Fruit fly (Drosophila melanogaster) whole organism, pupa: ENCODE measurements around the gene pn.

Experiments
- CG10348 ChIP-seq: fragments of 200-800 bp; sonication (Bioruptor generic); IDR thresholded peaks from 2 replicates; pipeline ENCODE4 v1.3.6; 2022; ENCODE audit warnings: missing biosample characterization, missing genetic modification characterization
- CG12605 ChIP-seq: fragments of 200-800 bp; sonication (Bioruptor generic); IDR thresholded peaks from 2 replicates; pipeline ENCODE4 v1.3.6; 2022; ENCODE audit warnings: missing biosample characterization, missing genetic modification characterization
- CG13204 ChIP-seq: fragments of 200-800 bp; sonication (Bioruptor generic); optimal IDR thresholded peaks from 2 replicates; lab custom pipeline; 2018; ENCODE audit warnings: missing biosample characterization, mild to moderate bottlenecking, missing genetic modification characterization, moderate library complexity
- CG14655 ChIP-seq: fragments of 200-800 bp; sonication (Bioruptor generic); optimal IDR thresholded peaks from 3 replicates; lab custom pipeline; 2017; ENCODE audit warnings: mild to moderate bottlenecking, missing biosample characterization, missing genetic modification reagents, missing genetic modification characterization
- CG15710 ChIP-seq: fragments of 200-800 bp; sonication (Bioruptor generic); optimal IDR thresholded peaks from 2 replicates; lab custom pipeline; 2018; ENCODE audit warnings: missing biosample characterization, mild to moderate bottlenecking, missing genetic modification characterization, moderate library complexity
- CG17806 ChIP-seq: fragments of 200-800 bp; sonication (Bioruptor generic); optimal IDR thresholded peaks from 2 replicates; lab custom pipeline; 2018; ENCODE audit warnings: missing biosample characterization, mild to moderate bottlenecking, missing genetic modification characterization, moderate library complexity
- CG32121 ChIP-seq: fragments of 200-800 bp; sonication (Bioruptor generic); IDR thresholded peaks from 2 replicates; pipeline ENCODE4 v1.3.6; 2022; ENCODE audit warnings: missing biosample characterization, missing genetic modification characterization
- CG34367 ChIP-seq: fragments of 200-800 bp; sonication (Bioruptor generic); optimal IDR thresholded peaks from 2 replicates; lab custom pipeline; 2018; ENCODE audit warnings: missing biosample characterization, mild to moderate bottlenecking, missing genetic modification characterization
- CG4496 ChIP-seq: fragments of 200-800 bp; sonication (Bioruptor generic); IDR thresholded peaks from 3 replicates; pipeline ENCODE4 v1.3.6; 2022; ENCODE audit warnings: missing biosample characterization, missing genetic modification characterization
- CG8159 ChIP-seq: fragments of 200-800 bp; sonication (Bioruptor generic); optimal IDR thresholded peaks from 3 replicates; lab custom pipeline; 2018; ENCODE audit warnings: missing biosample characterization, mild to moderate bottlenecking, missing genetic modification characterization, moderate library complexity
- CG8301 ChIP-seq: fragments of 200-800 bp; sonication (Bioruptor generic); optimal IDR thresholded peaks from 2 replicates; lab custom pipeline; 2018; ENCODE audit warnings: missing biosample characterization, mild to moderate bottlenecking, missing genetic modification characterization
- CG9948 ChIP-seq: fragments of 200-800 bp; sonication (Bioruptor generic); optimal IDR thresholded peaks from 2 replicates; lab custom pipeline; 2018; ENCODE audit warnings: missing biosample characterization, mild to moderate bottlenecking, missing genetic modification characterization, moderate library complexity
- D1 ChIP-seq: fragments of 200-800 bp; sonication (Bioruptor generic); optimal IDR thresholded peaks from 2 replicates; lab custom pipeline; 2018; ENCODE audit warnings: missing biosample characterization, mild to moderate bottlenecking, missing genetic modification characterization, moderate library complexity
- EcR ChIP-seq: fragments of 200-800 bp; sonication (Bioruptor generic); optimal IDR thresholded peaks from 3 replicates; lab custom pipeline; 2019; ENCODE audit warnings: missing biosample characterization, missing genetic modification characterization, mild to moderate bottlenecking, moderate library complexity, missing genetic modification reagents
- Ets98B ChIP-seq: fragments of 200-800 bp; sonication (Bioruptor generic); IDR thresholded peaks from 2 replicates; pipeline ENCODE4 v1.3.6; 2022; ENCODE audit warnings: missing biosample characterization, missing genetic modification characterization
- Pif1A ChIP-seq: fragments of 200-800 bp; sonication (Bioruptor generic); optimal IDR thresholded peaks from 3 replicates; lab custom pipeline; 2016; ENCODE audit warnings: missing biosample characterization, missing genetic modification characterization
- Pif1B ChIP-seq: fragments of 200-800 bp; sonication (Bioruptor generic); optimal IDR thresholded peaks from 3 replicates; lab custom pipeline; 2016; ENCODE audit warnings: missing biosample characterization, missing genetic modification characterization
- Snoo ChIP-seq: fragments of 200-800 bp; sonication (Bioruptor generic); optimal IDR thresholded peaks from 3 replicates; lab custom pipeline; 2017; ENCODE audit warnings: missing biosample characterization, mild to moderate bottlenecking, missing genetic modification characterization, inconsistent platforms
- fd96Ca ChIP-seq: fragments of 200-800 bp; sonication (Bioruptor generic); IDR thresholded peaks from 3 replicates; pipeline ENCODE4 v1.3.6; 2022; ENCODE audit warnings: missing biosample characterization, missing genetic modification characterization
- gl ChIP-seq: fragments of 200-800 bp; sonication (Bioruptor generic); optimal IDR thresholded peaks from 2 replicates; lab custom pipeline; 2018; ENCODE audit warnings: missing biosample characterization, mild to moderate bottlenecking, missing genetic modification characterization
- rn ChIP-seq: fragments of 200-800 bp; sonication (Bioruptor generic); IDR thresholded peaks from 2 replicates; pipeline ENCODE4 v1.3.6; 2022; ENCODE audit warnings: missing biosample characterization, missing genetic modification characterization

Gene pn

dm6 chrX:2138417-2138816 lies 42.6 kb upstream of the pn start:
- TF ChIP-seq CG12605 (GFP tag; lab: Robert Waterston, UW) (no peak), CG9948 (tag; lab: Kevin White, UChicago) (no peak), gl (tag; lab: Kevin White, UChicago) (no peak), CG17806 (no peak), CG8301 (tag; lab: Kevin White, UChicago) (no peak), CG10348 (GFP tag; lab: Robert Waterston, UW) (no peak), CG32121 (GFP tag; lab: Robert Waterston, UW) (no peak), Pif1B (GFP tag; lab: Kevin White, UChicago) (no peak), EcR (GFP tag; lab: Kevin White, UChicago) (no peak), Snoo (tag; lab: Kevin White, UChicago) (no peak), rn (GFP tag; lab: Robert Waterston, UW) (no peak), Ets98B (GFP tag; lab: Robert Waterston, UW) (no peak), CG15710 (tag; lab: Kevin White, UChicago) (no peak), CG13204 (GFP tag; lab: Kevin White, UChicago) (no peak), CG8159 (tag; lab: Kevin White, UChicago) (no peak), fd96Ca (no peak), CG4496 (no peak), CG34367 (tag; lab: Kevin White, UChicago) (no peak), Pif1A (no peak)

dm6 chrX:2139610-2140009 lies 41.4 kb upstream of the pn start:
- TF ChIP-seq CG14655 (GFP tag; lab: Kevin White, UChicago), result no peak

- TF ChIP-seq CG32121 (GFP tag; lab: Robert Waterston, UW), result no peak
- peak; percentile 40; the same call in 1 of the 3 replicates for TF ChIP-seq CG4496
- TF ChIP-seq CG10348 (GFP tag; lab: Robert Waterston, UW), result no peak
- peak; percentile 30; the same call in 1 of the 2 replicates for TF ChIP-seq CG12605 (GFP tag; lab: Robert Waterston, UW)
These were observed 40.5 kb upstream of the pn start for dm6 chrX:2140487-2140886.

dm6 chrX:2141159-2141853 lies 39.7 kb upstream of the pn start, which contains the start of gene D2hgdh:
Gene D2hgdh, plus strand, starts transcription at chrX:2141489.
- TF ChIP-seq CG32121 (GFP tag; lab: Robert Waterston, UW) (peak; percentile 49; the same call in 1 of the 2 replicates), CG10348 (GFP tag; lab: Robert Waterston, UW) (no peak), Pif1B (GFP tag; lab: Kevin White, UChicago) (no peak), CG4496 (peak; percentile 65), CG17806 (peak; percentile 5), Snoo (tag; lab: Kevin White, UChicago) (peak; percentile 29), Ets98B (GFP tag; lab: Robert Waterston, UW) (peak; percentile 69)

- TF ChIP-seq CG32121 (GFP tag; lab: Robert Waterston, UW) (peak; percentile 51), CG9948 (tag; lab: Kevin White, UChicago) (no peak), CG17806 (peak; percentile 2), CG8301 (tag; lab: Kevin White, UChicago) (peak; percentile 11), Snoo (tag; lab: Kevin White, UChicago) (peak; percentile 6), CG14655 (GFP tag; lab: Kevin White, UChicago) (peak; percentile 34), CG12605 (GFP tag; lab: Robert Waterston, UW) (peak; percentile 46; the same call in 1 of the 2 replicates), CG4496 (peak; percentile 60; the same call in 2 of the 3 replicates), fd96Ca (no peak), gl (tag; lab: Kevin White, UChicago) (peak; percentile 20), Ets98B (GFP tag; lab: Robert Waterston, UW) (peak; percentile 37; the same call in 1 of the 2 replicates), D1 (tag; lab: Kevin White, UChicago) (no peak), Pif1B (GFP tag; lab: Kevin White, UChicago) (peak; percentile 58), CG8159 (tag; lab: Kevin White, UChicago) (peak; percentile 16), Pif1A (peak; percentile 54), CG15710 (tag; lab: Kevin White, UChicago) (peak; percentile 5)
These were observed 39.2 kb upstream of the pn start for dm6 chrX:2141854-2142216.

- no peak for TF ChIP-seq CG4496
- TF ChIP-seq gl (tag; lab: Kevin White, UChicago), result no peak
- TF ChIP-seq Pif1A, result no peak
- TF ChIP-seq CG12605 (GFP tag; lab: Robert Waterston, UW), result no peak
- no peak for TF ChIP-seq CG15710 (tag; lab: Kevin White, UChicago)
- TF ChIP-seq D1 (tag; lab: Kevin White, UChicago), result no peak
- TF ChIP-seq CG8301 (tag; lab: Kevin White, UChicago), result no peak
- no peak for TF ChIP-seq EcR (GFP tag; lab: Kevin White, UChicago)
These were observed 38.6 kb upstream of the pn start for dm6 chrX:2142275-2142934.
